Worm (Caenorhabditis elegans) whole organism, midembryonic: ENCODE results near the gene T12B3.3.

Experiments used
- cog-1 ChIP-seq: sonication (generic microtip); optimal IDR thresholded peaks from 2 replicates; lab custom pipeline; 2016; ENCODE audit warnings: missing genetic modification characterization, missing compliant biosample characterization
- tab-1 ChIP-seq: fragments of 200-800 bp; sonication (Bioruptor generic); IDR thresholded peaks from 2 replicates; pipeline ENCODE4 v1.3.6; 2022; ENCODE audit warnings: missing genetic modification characterization, missing compliant biosample characterization

DNA sequence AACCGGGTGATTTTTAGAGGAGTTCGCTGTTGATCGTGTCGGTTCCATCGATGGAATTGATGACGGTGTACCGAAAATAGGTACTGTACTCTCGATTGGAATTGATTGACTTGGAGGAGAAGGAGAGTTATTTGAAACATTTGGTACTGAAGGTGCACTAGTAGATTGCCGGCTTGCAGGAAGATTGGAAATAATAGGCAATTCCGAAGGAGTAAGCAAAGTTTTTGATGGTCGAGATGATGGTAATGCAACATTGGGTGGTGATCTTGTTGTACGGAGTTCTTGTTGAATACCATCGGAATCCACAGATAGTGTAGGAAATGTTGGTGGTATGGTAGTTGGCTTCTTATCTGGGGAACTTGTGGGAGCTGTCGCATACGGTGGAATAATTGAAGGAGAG, 35.9 kb upstream of the T12B3.3 start:
- TF ChIP-seq tab-1 = no peak
- TF ChIP-seq cog-1 = no peak
